Fruit fly (Drosophila melanogaster) whole organism, prepupa: ENCODE data around the gene Cep135.

ENCODE experiments used
- CG11762 ChIP-seq: fragments of 200-800 bp; sonication (Bioruptor generic); optimal IDR thresholded peaks from 3 replicates; lab custom pipeline; 2016; ENCODE audit warnings: missing biosample characterization, missing genetic modification characterization; ENCODE audit not compliant: insufficient read depth
- CG1621 ChIP-seq: fragments of 200-800 bp; sonication (Bioruptor generic); optimal IDR thresholded peaks from 3 replicates; lab custom pipeline; 2018; ENCODE audit warnings: missing biosample characterization, mild to moderate bottlenecking, missing genetic modification characterization
- Gug ChIP-seq: fragments of 200-800 bp; sonication (Bioruptor generic); IDR thresholded peaks from 2 replicates; pipeline ENCODE4 v1.3.6; 2022; ENCODE audit warnings: missing biosample characterization, missing genetic modification characterization
- Hr39 ChIP-seq: fragments of 200-800 bp; sonication (Bioruptor generic); optimal IDR thresholded peaks from 2 replicates; lab custom pipeline; 2016; ENCODE audit warnings: missing biosample characterization, missing genetic modification characterization
- OdsH ChIP-seq: fragments of 200-800 bp; sonication (Bioruptor generic); optimal IDR thresholded peaks from 3 replicates; lab custom pipeline; 2016; ENCODE audit warnings: missing biosample characterization, missing genetic modification characterization
- cyc ChIP-seq: fragments of 200-800 bp; sonication (Bioruptor generic); optimal IDR thresholded peaks from 3 replicates; lab custom pipeline; 2016; ENCODE audit warnings: missing biosample characterization, missing genetic modification characterization
- svp ChIP-seq: fragments of 200-800 bp; sonication (Bioruptor generic); peaks from one replicate; lab custom pipeline; 2016; ENCODE audit warnings: missing biosample characterization, missing genetic modification characterization
- topi ChIP-seq: fragments of 200-800 bp; sonication (Bioruptor generic); optimal IDR thresholded peaks from 3 replicates; lab custom pipeline; 2016; ENCODE audit warnings: missing biosample characterization, missing genetic modification characterization

DNA sequence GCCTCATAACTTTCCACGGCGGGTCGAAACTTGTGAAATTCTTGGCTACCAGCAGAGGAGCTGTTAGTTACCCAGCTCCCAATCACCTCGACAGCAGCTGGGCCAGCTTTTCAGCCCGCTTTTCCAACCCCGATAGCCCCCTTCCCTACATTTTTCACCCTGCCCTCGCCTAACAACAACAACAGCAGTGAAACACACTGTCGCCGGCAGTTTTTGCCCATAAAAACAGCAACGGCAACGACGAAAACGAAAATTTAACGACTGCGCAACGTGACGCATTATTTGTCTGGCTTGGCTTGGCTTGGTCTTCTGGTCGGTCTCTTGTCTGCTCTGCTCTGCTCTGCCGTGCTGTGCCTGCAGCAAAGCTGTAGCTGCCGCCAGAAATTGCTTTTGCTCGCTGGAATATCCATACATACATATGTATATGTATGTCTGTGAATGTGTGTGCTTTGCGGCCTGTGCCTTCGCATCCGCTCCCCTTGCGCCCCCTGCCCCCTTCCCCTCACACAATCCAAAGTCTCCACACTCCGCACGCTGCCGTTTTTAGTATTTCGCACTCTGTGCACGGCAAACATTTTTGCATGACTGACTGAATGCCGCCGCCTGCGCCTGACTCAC is 9.3 kb upstream of the Cep135 start:
- TF ChIP-seq CG1621 (tag; lab: Kevin White, UChicago) (no peak), svp (no peak), Gug (GFP tag; lab: Robert Waterston, UW) (no peak), CG11762 (GFP tag; lab: Kevin White, UChicago) (no peak), cyc (GFP tag; lab: Kevin White, UChicago) (no peak), topi (GFP tag; lab: Kevin White, UChicago) (no peak), Hr39 (GFP tag; lab: Kevin White, UChicago) (no peak), OdsH (GFP tag; lab: Kevin White, UChicago) (no peak)
